Worm (Caenorhabditis elegans): ENCODE data around the gene cyp-13A3.

Gene cyp-13A3

ce11 chrII:9759382-9759781 lies 33.7 kb downstream of the cyp-13A3 start:
- TF ChIP-seq ceh-13 (GFP tag; optimal IDR thresholded peaks at IDR 0.05) (no peak), hnd-1 (tag; optimal IDR thresholded peaks at IDR 0.05) (no peak), tra-4 (tag; optimal IDR thresholded peaks at IDR 0.05) (no peak), ceh-36 (tag; optimal IDR thresholded peaks at IDR 0.05) (no peak), B0310.2 (tag; optimal IDR thresholded peaks at IDR 0.05) (no peak), ama-1 (optimal IDR thresholded peaks at IDR 0.05) (no peak), tbx-11 (GFP tag; IDR thresholded peaks at IDR 0.05) (no peak), tbx-37 (GFP tag; conservative IDR thresholded peaks at IDR 0.05) (no peak), ets-7 (tag; optimal IDR thresholded peaks at IDR 0.05) (no peak), scrt-1 (GFP tag; IDR thresholded peaks at IDR 0.05) (no peak), sea-1 (GFP tag; conservative IDR thresholded peaks at IDR 0.05) (no peak), F13C5.2 (tag; optimal IDR thresholded peaks at IDR 0.05) (no peak), hmg-4 (GFP tag; optimal IDR thresholded peaks at IDR 0.05) (no peak), aly-1 (tag; optimal IDR thresholded peaks at IDR 0.05) (no peak), flt-1 (GFP tag; IDR thresholded peaks at IDR 0.05) (no peak)

- TF ChIP-seq tbx-37 (GFP tag; conservative IDR thresholded peaks at IDR 0.05) (no peak), pes-1 (GFP tag; IDR thresholded peaks at IDR 0.05) (no peak), B0310.2 (tag; optimal IDR thresholded peaks at IDR 0.05) (no peak), tra-4 (tag; optimal IDR thresholded peaks at IDR 0.05) (no peak), hnd-1 (tag; optimal IDR thresholded peaks at IDR 0.05) (no peak), flt-1 (GFP tag; IDR thresholded peaks at IDR 0.05) (no peak), F13C5.2 (tag; optimal IDR thresholded peaks at IDR 0.05) (no peak), ets-7 (tag; optimal IDR thresholded peaks at IDR 0.05) (no peak), ama-1 (optimal IDR thresholded peaks at IDR 0.05) (no peak)
Measured at ce11 chrII:9757651-9758282, 35.3 kb downstream of the cyp-13A3 start, which contains the start of gene shk-1. Gene shk-1 (plus strand): TSS chrII:9758232.

ce11 chrII:9755425-9755824 lies 37.7 kb downstream of the cyp-13A3 start:
- TF ChIP-seq tbx-11 (GFP tag; IDR thresholded peaks at IDR 0.05) (no peak), scrt-1 (GFP tag; IDR thresholded peaks at IDR 0.05) (no peak), tbx-37 (GFP tag; conservative IDR thresholded peaks at IDR 0.05) (no peak), aly-1 (tag; optimal IDR thresholded peaks at IDR 0.05) (no peak), ceh-36 (tag; optimal IDR thresholded peaks at IDR 0.05) (no peak), pes-1 (GFP tag; IDR thresholded peaks at IDR 0.05) (no peak), F13C5.2 (tag; optimal IDR thresholded peaks at IDR 0.05) (no peak), ama-1 (optimal IDR thresholded peaks at IDR 0.05) (no peak), ets-7 (tag; optimal IDR thresholded peaks at IDR 0.05) (no peak), tra-4 (tag; optimal IDR thresholded peaks at IDR 0.05) (no peak), sea-1 (GFP tag; conservative IDR thresholded peaks at IDR 0.05) (no peak), hnd-1 (tag; optimal IDR thresholded peaks at IDR 0.05) (no peak), ceh-13 (GFP tag; optimal IDR thresholded peaks at IDR 0.05) (no peak), hmbx-1 (tag; optimal IDR thresholded peaks at IDR 0.05) (no peak), hmg-4 (GFP tag; optimal IDR thresholded peaks at IDR 0.05) (no peak), flt-1 (GFP tag; IDR thresholded peaks at IDR 0.05) (no peak), B0310.2 (tag; optimal IDR thresholded peaks at IDR 0.05) (no peak)

ce11 chrII:9753730-9754129 lies 39.4 kb downstream of the cyp-13A3 start, which contains the start of gene ZK1321.1:
Gene ZK1321.1 (plus strand): TSS chrII:9754030.
- TF ChIP-seq tbx-11 (GFP tag; IDR thresholded peaks at IDR 0.05) (no peak), ceh-36 (tag; optimal IDR thresholded peaks at IDR 0.05) (no peak), ama-1 (optimal IDR thresholded peaks at IDR 0.05) (no peak), tbx-37 (GFP tag; conservative IDR thresholded peaks at IDR 0.05) (no peak), sea-1 (GFP tag; conservative IDR thresholded peaks at IDR 0.05) (no peak), hmbx-1 (tag; optimal IDR thresholded peaks at IDR 0.05) (no peak), pes-1 (GFP tag; IDR thresholded peaks at IDR 0.05) (no peak), hnd-1 (tag; optimal IDR thresholded peaks at IDR 0.05) (no peak), F13C5.2 (tag; optimal IDR thresholded peaks at IDR 0.05) (no peak), hmg-4 (GFP tag; optimal IDR thresholded peaks at IDR 0.05) (no peak), ets-7 (tag; optimal IDR thresholded peaks at IDR 0.05) (no peak), ceh-13 (GFP tag; optimal IDR thresholded peaks at IDR 0.05) (no peak), B0310.2 (tag; optimal IDR thresholded peaks at IDR 0.05) (no peak), flt-1 (GFP tag; IDR thresholded peaks at IDR 0.05) (no peak), tra-4 (tag; optimal IDR thresholded peaks at IDR 0.05) (no peak), aly-1 (tag; optimal IDR thresholded peaks at IDR 0.05) (no peak), scrt-1 (GFP tag; IDR thresholded peaks at IDR 0.05) (no peak)

ce11 chrII:9753056-9753455 lies 40.0 kb downstream of the cyp-13A3 start, which contains the start of gene Y53C12B.7:
Gene Y53C12B.7 (minus strand): TSS chrII:9753218.
- TF ChIP-seq sea-1 (GFP tag; conservative IDR thresholded peaks at IDR 0.05) (no peak), hmbx-1 (tag; optimal IDR thresholded peaks at IDR 0.05) (no peak), aly-1 (tag; optimal IDR thresholded peaks at IDR 0.05) (no peak)

- TF ChIP-seq scrt-1 (GFP tag; IDR thresholded peaks at IDR 0.05) (no peak), tbx-11 (GFP tag; IDR thresholded peaks at IDR 0.05) (no peak), ceh-36 (tag; optimal IDR thresholded peaks at IDR 0.05) (no peak), sea-1 (GFP tag; conservative IDR thresholded peaks at IDR 0.05) (no peak), hmbx-1 (tag; optimal IDR thresholded peaks at IDR 0.05) (no peak), hmg-4 (GFP tag; optimal IDR thresholded peaks at IDR 0.05) (no peak), tra-4 (tag; optimal IDR thresholded peaks at IDR 0.05) (no peak), flt-1 (GFP tag; IDR thresholded peaks at IDR 0.05) (no peak), F13C5.2 (tag; optimal IDR thresholded peaks at IDR 0.05) (no peak), pes-1 (GFP tag; IDR thresholded peaks at IDR 0.05) (no peak), ama-1 (optimal IDR thresholded peaks at IDR 0.05) (no peak)
Measured at ce11 chrII:9752278-9752677, 40.8 kb downstream of the cyp-13A3 start.

ce11 chrII:9746069-9746468 lies 47.0 kb downstream of the cyp-13A3 start, which contains the start of the genes Y53C12B.1 and nos-3:
Gene Y53C12B.1 (minus strand): TSS chrII:9746078.
Gene nos-3 (plus strand): TSS chrII:9746316.
- TF ChIP-seq ets-7 (tag; optimal IDR thresholded peaks at IDR 0.05) (no peak), aly-1 (tag; optimal IDR thresholded peaks at IDR 0.05) (no peak), flt-1 (GFP tag; IDR thresholded peaks at IDR 0.05) (no peak), tbx-37 (GFP tag; conservative IDR thresholded peaks at IDR 0.05) (no peak), hmbx-1 (tag; optimal IDR thresholded peaks at IDR 0.05) (no peak), sea-1 (GFP tag; conservative IDR thresholded peaks at IDR 0.05) (no peak)

Measured in whole organism, early embryonic.